3 fruit fly cellular contexts compared by ENCODE assay signal in the genomic region with DNA sequence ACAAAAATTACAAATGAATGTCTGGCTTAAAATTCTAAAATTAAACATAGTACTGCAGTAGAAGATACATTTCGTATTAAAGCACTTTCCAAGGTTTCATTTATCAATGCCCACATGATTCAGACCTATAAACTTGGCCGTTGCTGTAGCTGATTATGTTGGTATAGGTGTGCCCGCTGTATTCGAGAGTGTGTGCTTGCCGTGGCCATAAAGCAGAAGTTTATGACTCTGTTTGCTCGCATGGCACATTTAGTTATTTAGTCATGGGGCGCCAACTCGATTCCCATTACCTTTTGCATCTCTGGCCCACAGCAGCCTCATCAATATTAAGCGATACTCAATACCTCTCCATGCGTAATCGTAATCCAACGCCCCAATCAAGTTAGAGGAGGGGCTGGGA.
TF ChIP-seq lines count a peak whose summit lies in the region.

No protein-coding gene starts in this region.

- no peak for TF ChIP-seq CTCF in whole organism, embryonic (GFP tag; optimal IDR thresholded peaks at IDR 0.05; lab: Kevin White, UChicago)

TF ChIP-seq in whole organism, embryonic, 481 proteins besides CTCF, POLR2A, EP300 and RAD21 (continues in another document):
- TF ChIP-seq gce (GFP tag; IDR thresholded peaks at IDR 0.05; lab: Robert Waterston, UW) (no peak), Gug (GFP tag; IDR thresholded peaks at IDR 0.05; lab: Robert Waterston, UW) (no peak), Deaf1 (tag; optimal IDR thresholded peaks at IDR 0.05; lab: Kevin White, UChicago) (no peak), Hr39 (optimal IDR thresholded peaks at IDR 0.05; lab: Kevin White, UChicago) (no peak), CHES-1-like (GFP tag; optimal IDR thresholded peaks at IDR 0.05; lab: Kevin White, UChicago) (no peak), unpg (GFP tag; optimal IDR thresholded peaks at IDR 0.05; lab: Kevin White, UChicago) (peak; percentile 6), Oli (tag; optimal IDR thresholded peaks at IDR 0.05; lab: Kevin White, UChicago) (peak; percentile 32), Fer2 (tag; optimal IDR thresholded peaks at IDR 0.05; lab: Kevin White, UChicago) (no peak), Oaz (GFP tag; IDR thresholded peaks at IDR 0.05; lab: Robert Waterston, UW) (no peak), CG12219 (GFP tag; optimal IDR thresholded peaks at IDR 0.05; lab: Kevin White, UChicago) (peak; percentile 22), klu (GFP tag; IDR thresholded peaks at IDR 0.05; lab: Robert Waterston, UW) (no peak), Atf6 (GFP tag; IDR thresholded peaks at IDR 0.05; lab: Robert Waterston, UW) (no peak), CG6175 (GFP tag; IDR thresholded peaks at IDR 0.05; lab: Robert Waterston, UW) (no peak), chm (GFP tag; IDR thresholded peaks at IDR 0.05; lab: Robert Waterston, UW) (no peak), CG18599 (GFP tag; optimal IDR thresholded peaks at IDR 0.05; lab: Kevin White, UChicago) (peak; percentile 10), CG1603 (tag; optimal IDR thresholded peaks at IDR 0.05; lab: Kevin White, UChicago) (peak; percentile 33), dysf (GFP tag; IDR thresholded peaks at IDR 0.05; lab: Robert Waterston, UW) (0 out of 3 replicates have a peak, but pooled peaks have one; percentile 17), sens (GFP tag; lab: Kevin White, UChicago) (peak; percentile 13), dmrt99B (tag; optimal IDR thresholded peaks at IDR 0.05; lab: Kevin White, UChicago) (peak; percentile 9), Hmr (GFP tag; optimal IDR thresholded peaks at IDR 0.05; lab: Kevin White, UChicago) (peak; percentile 31), BtbVII (GFP tag; optimal IDR thresholded peaks at IDR 0.05; lab: Kevin White, UChicago) (no peak), Mes4 (GFP tag; optimal IDR thresholded peaks at IDR 0.05; lab: Kevin White, UChicago) (no peak), Asciz (GFP tag; optimal IDR thresholded peaks at IDR 0.05; lab: Kevin White, UChicago) (no peak), ems (GFP tag; optimal IDR thresholded peaks at IDR 0.05; lab: Kevin White, UChicago) (no peak), CG2199 (GFP tag; IDR thresholded peaks at IDR 0.05; lab: Robert Waterston, UW) (no peak), fru (optimal IDR thresholded peaks at IDR 0.05; lab: Kevin White, UChicago) (no peak), CG11504 (tag; optimal IDR thresholded peaks at IDR 0.05; lab: Kevin White, UChicago) (peak; percentile 31), Blimp-1 (GFP tag; optimal IDR thresholded peaks at IDR 0.05; lab: Kevin White, UChicago) (no peak), CG11696 (GFP tag; IDR thresholded peaks at IDR 0.05; lab: Robert Waterston, UW) (peak; percentile 75), Hr51 (GFP tag; optimal IDR thresholded peaks at IDR 0.05; lab: Kevin White, UChicago) (peak in 1 of 2 experiments; percentile 34)

TF ChIP-seq in whole organism, prepupa, 60 proteins besides CTCF, POLR2A, EP300 and RAD21:
- TF ChIP-seq CG11294 (GFP tag; IDR thresholded peaks at IDR 0.05; lab: Robert Waterston, UW) = no peak
- TF ChIP-seq lz (GFP tag; optimal IDR thresholded peaks at IDR 0.05; lab: Kevin White, UChicago) = no peak
- TF ChIP-seq Lpt (GFP tag; optimal IDR thresholded peaks at IDR 0.05; lab: Kevin White, UChicago) = no peak
- TF ChIP-seq CG11762 (GFP tag; optimal IDR thresholded peaks at IDR 0.05; lab: Kevin White, UChicago; ENCODE audit: insufficient read depth) = no peak
- peak; percentile 68 for TF ChIP-seq Eip78C (GFP tag; lab: Kevin White, UChicago)
- no peak for TF ChIP-seq CG15336 (GFP tag; IDR thresholded peaks at IDR 0.05; lab: Robert Waterston, UW)

TF ChIP-seq in whole organism, wandering third instar larva, 38 proteins besides CTCF, POLR2A, EP300 and RAD21:
- no peak for TF ChIP-seq Myc (optimal IDR thresholded peaks at IDR 0.05; lab: Kevin White, UChicago)
- peak; percentile 8 for TF ChIP-seq OdsH (GFP tag; optimal IDR thresholded peaks at IDR 0.05; lab: Kevin White, UChicago)
- no peak for TF ChIP-seq Dfd (GFP tag; optimal IDR thresholded peaks at IDR 0.05; lab: Kevin White, UChicago)
- no peak for TF ChIP-seq tai (GFP tag; optimal IDR thresholded peaks at IDR 0.05; lab: Kevin White, UChicago)
- TF ChIP-seq h (GFP tag; optimal IDR thresholded peaks at IDR 0.05; lab: Kevin White, UChicago) = peak; percentile 12
